Fruit fly (Drosophila melanogaster) whole organism, pupa: ENCODE results near the gene CG31104.

ENCODE experiments used
- CG10348 ChIP-seq: fragments of 200-800 bp; sonication (Bioruptor generic); IDR thresholded peaks from 2 replicates; pipeline ENCODE4 v1.3.6; 2022; ENCODE audit warnings: missing biosample characterization, missing genetic modification characterization
- CG13204 ChIP-seq: fragments of 200-800 bp; sonication (Bioruptor generic); optimal IDR thresholded peaks from 2 replicates; lab custom pipeline; 2018; ENCODE audit warnings: missing biosample characterization, mild to moderate bottlenecking, missing genetic modification characterization, moderate library complexity
- CG14655 ChIP-seq: fragments of 200-800 bp; sonication (Bioruptor generic); optimal IDR thresholded peaks from 3 replicates; lab custom pipeline; 2017; ENCODE audit warnings: mild to moderate bottlenecking, missing biosample characterization, missing genetic modification reagents, missing genetic modification characterization
- CG17806 ChIP-seq: fragments of 200-800 bp; sonication (Bioruptor generic); optimal IDR thresholded peaks from 2 replicates; lab custom pipeline; 2018; ENCODE audit warnings: missing biosample characterization, mild to moderate bottlenecking, missing genetic modification characterization, moderate library complexity
- CG32121 ChIP-seq: fragments of 200-800 bp; sonication (Bioruptor generic); IDR thresholded peaks from 2 replicates; pipeline ENCODE4 v1.3.6; 2022; ENCODE audit warnings: missing biosample characterization, missing genetic modification characterization
- CG34367 ChIP-seq: fragments of 200-800 bp; sonication (Bioruptor generic); optimal IDR thresholded peaks from 2 replicates; lab custom pipeline; 2018; ENCODE audit warnings: missing biosample characterization, mild to moderate bottlenecking, missing genetic modification characterization
- CG4496 ChIP-seq: fragments of 200-800 bp; sonication (Bioruptor generic); IDR thresholded peaks from 3 replicates; pipeline ENCODE4 v1.3.6; 2022; ENCODE audit warnings: missing biosample characterization, missing genetic modification characterization
- CG8159 ChIP-seq: fragments of 200-800 bp; sonication (Bioruptor generic); optimal IDR thresholded peaks from 3 replicates; lab custom pipeline; 2018; ENCODE audit warnings: missing biosample characterization, mild to moderate bottlenecking, missing genetic modification characterization, moderate library complexity
- EcR ChIP-seq: fragments of 200-800 bp; sonication (Bioruptor generic); optimal IDR thresholded peaks from 3 replicates; lab custom pipeline; 2019; ENCODE audit warnings: missing biosample characterization, missing genetic modification characterization, mild to moderate bottlenecking, moderate library complexity, missing genetic modification reagents
- Pif1A ChIP-seq: fragments of 200-800 bp; sonication (Bioruptor generic); optimal IDR thresholded peaks from 3 replicates; lab custom pipeline; 2016; ENCODE audit warnings: missing biosample characterization, missing genetic modification characterization
- Pif1B ChIP-seq: fragments of 200-800 bp; sonication (Bioruptor generic); optimal IDR thresholded peaks from 3 replicates; lab custom pipeline; 2016; ENCODE audit warnings: missing biosample characterization, missing genetic modification characterization
- fd96Ca ChIP-seq: fragments of 200-800 bp; sonication (Bioruptor generic); IDR thresholded peaks from 3 replicates; pipeline ENCODE4 v1.3.6; 2022; ENCODE audit warnings: missing biosample characterization, missing genetic modification characterization

dm6 chr3R:25316016-25316415 is 30.7 kb downstream of the CG31104 start, which contains the start of gene CG10559:
- no peak for TF ChIP-seq EcR (GFP tag; lab: Kevin White, UChicago)
- no peak for TF ChIP-seq CG8159 (tag; lab: Kevin White, UChicago)
- no peak for TF ChIP-seq CG17806 (tag; lab: Kevin White, UChicago)
- TF ChIP-seq CG34367 (tag; lab: Kevin White, UChicago), result no peak
- no peak for TF ChIP-seq CG10348
- no peak for TF ChIP-seq fd96Ca (GFP tag; lab: Robert Waterston, UW)
- TF ChIP-seq Pif1B (GFP tag; lab: Kevin White, UChicago), result no peak
- no peak for TF ChIP-seq CG32121 (GFP tag; lab: Robert Waterston, UW)
- no peak for TF ChIP-seq Pif1A (GFP tag; lab: Kevin White, UChicago)
- no peak for TF ChIP-seq CG4496 (GFP tag; lab: Robert Waterston, UW)
- no peak for TF ChIP-seq CG13204 (GFP tag; lab: Kevin White, UChicago)
- no peak for TF ChIP-seq CG14655
